Worm (Caenorhabditis elegans): ENCODE measurements around the gene F44E5.4.

- TF ChIP-seq rnt-1 (tag; optimal IDR thresholded peaks at IDR 0.05) = no peak
- TF ChIP-seq nhr-11 (tag; optimal IDR thresholded peaks at IDR 0.05) = no peak
- TF ChIP-seq nhr-77 (tag; optimal IDR thresholded peaks at IDR 0.05) = no peak
- no peak for TF ChIP-seq unc-130 (tag; optimal IDR thresholded peaks at IDR 0.05)
- TF ChIP-seq nhr-76 (tag; optimal IDR thresholded peaks at IDR 0.05) = no peak
- TF ChIP-seq snpc-4 (tag; optimal IDR thresholded peaks at IDR 0.05) = peak; percentile 75
- no peak for TF ChIP-seq sox-4 (tag; optimal IDR thresholded peaks at IDR 0.05)
- no peak for TF ChIP-seq nhr-28 (tag; optimal IDR thresholded peaks at IDR 0.05)
- no peak for TF ChIP-seq ceh-88 (GFP tag; IDR thresholded peaks at IDR 0.05)
- no peak for TF ChIP-seq fkh-10 (GFP tag; optimal IDR thresholded peaks at IDR 0.05)
- TF ChIP-seq lin-15B (tag; optimal IDR thresholded peaks at IDR 0.05) = no peak
- no peak for TF ChIP-seq unc-62 (GFP tag; optimal IDR thresholded peaks at IDR 0.05)
- TF ChIP-seq egl-27 (tag; optimal IDR thresholded peaks at IDR 0.05) = no peak
- no peak for TF ChIP-seq lin-35 (GFP tag; optimal IDR thresholded peaks at IDR 0.05)
Observed at ce11 chrII:11714728-11715127, 44.4 kb downstream of the F44E5.4 start.
